Worm (Caenorhabditis elegans): ENCODE data around the gene Y39B6A.41.
"Not testable (repeated sequence)": the region's sequence is repeated elsewhere in the genome, so short reads cannot be mapped to it uniquely, and the experiment has no call there.

Gene Y39B6A.41

DNA sequence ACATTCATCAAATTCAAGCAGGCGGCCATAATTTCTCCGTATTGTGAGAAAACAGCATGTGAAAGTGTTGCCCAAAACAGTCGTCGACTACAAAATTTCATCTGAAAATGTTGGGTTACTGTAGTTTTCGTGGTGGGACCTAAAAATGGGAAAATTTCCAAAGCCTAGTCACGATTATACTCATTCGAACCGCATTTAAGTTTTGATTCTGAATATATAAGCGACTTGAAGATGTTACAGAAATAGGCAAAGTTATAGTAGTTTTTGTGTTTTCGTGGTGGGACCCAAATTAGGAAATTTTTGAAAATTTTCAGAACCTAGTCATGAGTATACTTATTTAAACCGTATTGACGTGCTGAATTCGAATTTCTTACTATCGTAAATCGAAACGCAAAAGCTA is at the start of gene Y39B6A.41:
Gene Y39B6A.41, minus strand, starts transcription at position 101 of the 400 bp plus-strand sequence.
- no peak for TF ChIP-seq unc-62 (GFP tag; optimal IDR thresholded peaks at IDR 0.05)

DNA sequence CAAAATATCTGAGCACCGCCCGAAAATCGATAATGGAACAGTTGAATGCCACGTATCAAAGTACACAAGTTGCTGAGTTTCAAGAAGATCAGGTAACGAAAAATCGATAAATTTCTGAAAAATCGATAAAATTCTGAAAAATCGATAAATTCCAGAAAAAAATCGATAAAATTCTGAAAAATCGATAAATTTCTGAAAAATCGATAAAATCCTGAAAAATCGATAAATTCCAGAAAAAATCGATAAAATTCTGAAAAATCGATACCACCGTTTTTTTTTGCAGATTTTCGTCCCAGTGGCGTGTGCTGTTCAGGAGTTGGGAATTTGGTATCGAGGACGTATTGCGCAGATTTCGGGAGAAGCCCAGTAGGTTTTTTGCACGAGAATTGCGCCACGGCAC is 49.6 kb upstream of the Y39B6A.41 start:
- TF ChIP-seq unc-62 (GFP tag; optimal IDR thresholded peaks at IDR 0.05) = no peak

DNA sequence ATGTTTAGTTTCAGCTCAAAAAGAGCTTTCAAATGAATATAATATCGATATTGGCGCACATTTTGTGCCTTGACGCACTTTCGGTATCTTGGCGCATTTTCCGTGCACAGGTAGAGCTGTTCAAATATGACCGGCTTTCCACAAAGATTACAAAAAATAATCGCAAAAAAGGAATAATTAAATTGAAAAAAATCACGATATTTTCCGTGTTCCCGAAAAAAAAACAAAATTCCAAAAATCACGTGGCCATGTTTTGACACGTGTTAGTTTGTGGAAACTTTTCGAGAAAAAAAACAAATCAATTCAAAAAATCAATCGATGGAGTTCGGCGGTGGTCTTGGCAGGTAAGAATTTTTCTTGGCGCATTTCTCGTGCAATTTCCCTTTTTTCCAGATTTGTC is 48.4 kb upstream of the Y39B6A.41 start, which contains the start of gene Y39B6A.25:
Gene Y39B6A.25, plus strand, starts transcription at position 301 of the 400 bp plus-strand sequence.
- TF ChIP-seq unc-62 (GFP tag; optimal IDR thresholded peaks at IDR 0.05) = no peak

DNA sequence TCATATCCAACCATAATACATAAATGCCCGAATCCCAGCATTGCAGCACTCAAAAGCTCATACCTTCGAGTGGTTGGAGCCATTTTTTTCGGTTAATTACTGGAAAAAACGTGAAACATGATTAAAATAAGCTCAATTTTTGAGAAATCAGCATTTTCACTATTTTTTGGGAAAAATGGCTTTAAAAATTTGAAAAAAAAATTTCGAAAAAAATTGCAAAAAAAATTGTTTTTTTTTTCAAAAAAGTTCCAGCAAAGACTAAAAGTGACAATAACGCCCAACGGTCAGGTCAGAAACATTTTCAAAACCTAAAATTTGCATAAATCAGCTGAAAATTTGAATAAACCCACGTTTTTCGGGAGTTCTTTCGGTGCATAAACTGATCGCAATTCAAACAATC is 46.9 kb upstream of the Y39B6A.41 start, which contains the start of gene Y39B6A.29:
Gene Y39B6A.29, minus strand, starts transcription at position 101 of the 400 bp plus-strand sequence.
- no peak for TF ChIP-seq unc-62 (GFP tag; optimal IDR thresholded peaks at IDR 0.05)

DNA sequence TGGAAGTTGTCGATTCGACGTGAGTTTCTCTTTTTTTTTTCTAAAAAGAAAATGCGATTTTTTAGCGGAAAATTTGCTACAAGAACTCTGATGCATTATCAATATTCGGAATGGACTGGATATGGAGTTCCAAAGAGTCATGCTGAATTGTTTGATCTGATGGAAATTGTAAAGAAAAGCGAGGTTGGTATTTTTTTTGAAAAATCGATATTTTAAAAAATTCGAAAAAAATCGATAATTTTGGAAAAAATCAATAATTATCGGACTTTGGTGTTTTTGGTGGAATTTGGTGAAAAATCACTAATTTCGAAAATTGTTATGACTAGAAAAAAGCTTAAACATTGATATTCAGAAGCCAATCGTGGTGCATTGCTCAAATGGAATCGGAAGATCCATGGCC is 41.5 kb upstream of the Y39B6A.41 start:
- TF ChIP-seq unc-62 (GFP tag; optimal IDR thresholded peaks at IDR 0.05) = no peak

DNA sequence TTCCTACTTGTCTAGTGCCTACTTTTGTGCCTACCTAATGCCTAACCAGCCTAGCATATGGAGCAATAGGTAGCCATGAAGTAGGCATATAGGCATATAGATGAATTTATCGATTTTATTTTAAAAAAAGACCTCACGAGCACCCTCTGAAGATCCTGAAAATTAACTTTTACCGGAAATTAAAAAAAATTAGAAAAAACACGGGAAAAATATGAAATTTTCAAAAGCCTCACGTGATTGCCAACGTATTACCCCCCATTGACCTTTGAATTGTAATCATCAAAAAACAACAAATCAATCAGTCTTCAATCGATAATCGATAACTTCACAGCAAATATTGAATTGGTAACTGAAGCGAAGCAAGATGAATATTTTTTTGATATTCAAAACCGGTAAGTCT is 36.5 kb upstream of the Y39B6A.41 start, which contains the start of gene Y39B6A.30:
Gene Y39B6A.30, plus strand, starts transcription at position 301 of the 400 bp plus-strand sequence.
- TF ChIP-seq unc-62 (GFP tag; optimal IDR thresholded peaks at IDR 0.05) = not testable (repeated sequence)

DNA sequence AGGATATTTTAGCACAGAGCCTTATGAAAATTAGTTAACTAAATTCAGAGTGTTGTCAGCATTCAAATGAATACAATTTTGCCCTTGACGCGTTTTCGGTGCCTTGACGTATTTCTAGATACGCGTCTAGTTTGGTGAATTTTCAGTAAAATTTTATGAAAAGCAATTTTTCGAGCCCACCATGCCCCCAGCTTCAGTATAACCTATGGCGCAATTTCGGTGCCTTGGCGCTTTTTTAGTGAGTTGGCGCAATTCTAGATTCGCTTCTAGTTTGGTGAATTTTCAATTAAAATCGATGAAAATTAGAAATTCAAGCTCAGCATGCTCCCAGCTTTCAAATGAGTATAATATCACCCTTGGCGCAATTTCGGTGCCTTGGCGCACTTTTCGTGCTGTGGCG is 35.4 kb upstream of the Y39B6A.41 start:
- no peak for TF ChIP-seq unc-62 (GFP tag; optimal IDR thresholded peaks at IDR 0.05)

DNA sequence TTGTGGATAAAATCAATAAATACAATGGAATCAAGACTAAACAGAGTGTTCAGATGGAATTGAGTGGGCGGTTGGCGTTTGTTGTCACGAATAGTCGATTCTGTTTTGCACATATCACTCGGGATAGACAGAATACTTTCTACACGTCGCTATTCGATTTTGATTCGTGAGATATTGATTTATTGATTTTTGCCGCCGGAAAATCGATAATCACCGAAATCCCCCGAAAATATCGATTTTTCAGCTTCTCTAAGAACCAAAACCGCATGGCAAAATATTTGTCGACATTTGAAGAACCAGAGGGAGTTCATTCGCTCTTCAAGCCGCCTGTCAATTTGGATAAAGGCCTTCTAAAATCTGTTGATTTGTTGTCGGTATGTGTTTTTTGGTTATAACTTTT is 32.6 kb upstream of the Y39B6A.41 start:
- no peak for TF ChIP-seq unc-62 (GFP tag; optimal IDR thresholded peaks at IDR 0.05)

DNA sequence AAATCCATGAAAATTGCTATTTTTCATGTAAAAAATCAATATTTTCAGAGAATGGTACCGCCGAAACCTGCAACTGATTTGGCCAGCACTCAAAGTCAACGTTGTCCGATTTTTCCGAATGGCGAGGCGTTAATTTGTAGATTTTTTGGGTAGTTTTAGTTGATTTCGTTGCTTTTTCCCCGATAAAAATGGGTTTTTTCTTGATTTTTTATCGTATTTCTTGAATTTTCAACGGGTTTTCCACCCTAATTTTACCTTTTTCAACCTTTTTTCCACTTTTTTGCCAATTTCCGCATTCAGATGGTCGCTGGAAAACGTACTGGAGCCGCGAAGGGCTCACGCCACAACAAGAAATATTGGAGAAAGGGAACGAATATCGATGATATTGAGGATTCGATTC is 23.9 kb upstream of the Y39B6A.41 start, which contains the start of gene Y39B6A.33:
Gene Y39B6A.33, plus strand, starts transcription at position 301 of the 400 bp plus-strand sequence.
- no peak for TF ChIP-seq unc-62 (GFP tag; optimal IDR thresholded peaks at IDR 0.05)

DNA sequence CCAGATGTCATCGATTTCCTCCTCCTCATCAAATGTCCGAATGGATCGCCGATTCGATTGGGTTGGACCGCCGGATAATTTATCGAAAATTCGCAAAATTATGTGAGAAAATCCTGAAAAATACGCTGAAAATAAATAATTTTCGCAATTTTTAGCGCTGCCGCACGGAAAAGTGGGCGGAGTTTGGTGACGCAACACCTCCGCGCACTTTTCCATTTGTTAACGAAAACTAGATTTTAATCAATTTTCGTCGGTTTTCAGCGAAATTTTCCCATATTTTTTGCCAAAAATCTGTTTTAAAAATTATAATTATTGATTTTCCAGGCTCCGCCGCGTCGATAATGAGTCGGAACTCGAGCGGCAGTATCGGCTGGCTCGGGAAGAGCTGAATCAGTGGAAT is 23.2 kb upstream of the Y39B6A.41 start, which contains the start of gene Y39B6A.34:
Gene Y39B6A.34, plus strand, starts transcription at position 3 of the 400 bp plus-strand sequence.
- no peak for TF ChIP-seq unc-62 (GFP tag; optimal IDR thresholded peaks at IDR 0.05)

DNA sequence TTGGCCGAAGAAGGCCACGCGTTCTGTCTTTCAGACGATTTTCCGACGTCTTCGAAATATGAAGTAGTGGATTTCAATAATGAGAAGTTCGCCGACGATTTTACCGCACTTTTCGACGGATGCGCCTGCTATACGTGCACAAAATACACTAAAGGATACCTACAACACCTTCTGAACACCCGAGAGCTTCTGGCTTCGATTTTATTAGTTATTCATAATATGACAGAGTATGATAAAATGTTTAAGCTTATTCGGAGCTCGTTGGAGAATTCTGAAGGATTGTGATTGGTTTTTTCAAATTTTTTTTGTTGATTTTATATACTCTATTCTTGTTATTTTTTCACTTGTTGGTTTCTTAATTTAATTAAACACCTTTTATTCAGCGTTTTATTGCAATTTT is 22.8 kb upstream of the Y39B6A.41 start:
- no peak for TF ChIP-seq unc-62 (GFP tag; optimal IDR thresholded peaks at IDR 0.05)

DNA sequence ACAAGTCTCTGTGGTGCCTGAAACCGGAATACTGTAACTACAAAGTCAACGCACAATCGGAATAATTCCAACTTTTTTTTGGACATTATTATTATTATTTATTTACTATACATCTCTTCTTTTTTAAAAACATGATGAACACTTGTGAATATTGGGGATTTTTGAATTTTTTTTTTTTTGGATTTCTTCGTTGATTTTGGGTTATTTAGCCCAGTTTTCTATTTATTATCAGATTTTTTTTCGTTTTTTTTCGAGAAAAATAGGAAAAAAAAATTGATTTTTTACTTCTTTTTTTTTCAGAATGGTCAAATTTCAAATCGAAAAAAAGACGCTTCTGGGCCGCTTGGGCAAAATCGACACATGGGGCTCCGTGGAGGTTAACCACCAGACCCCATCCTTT is 20.3 kb upstream of the Y39B6A.41 start, which contains the start of gene tgt-2:
Gene tgt-2, plus strand, starts transcription at position 301 of the 400 bp plus-strand sequence.
- TF ChIP-seq unc-62 (GFP tag; optimal IDR thresholded peaks at IDR 0.05) = no peak

DNA sequence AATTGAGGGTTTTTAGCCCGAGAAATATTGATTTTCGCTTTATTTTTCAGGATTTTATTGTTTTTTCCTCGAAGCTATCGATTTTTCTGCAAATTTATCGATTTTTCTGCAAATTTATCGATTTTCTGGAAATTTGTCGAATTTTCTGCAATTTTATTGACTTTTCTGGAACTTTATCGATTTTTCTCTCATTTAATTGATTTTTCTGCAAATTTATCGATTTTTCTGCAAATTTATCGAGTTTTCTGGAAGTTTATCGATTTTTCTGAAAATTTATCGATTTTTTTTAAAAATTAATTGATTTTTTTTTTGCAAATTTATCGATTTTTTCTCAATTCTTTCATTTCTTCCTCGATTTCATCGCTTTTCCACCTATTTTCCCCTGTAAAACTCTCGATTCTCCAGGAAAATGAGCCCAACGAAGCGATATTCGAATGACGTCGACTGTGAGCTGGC is 15.8 kb upstream of the Y39B6A.41 start, which contains the start of gene gtf-2F2:
Gene gtf-2F2, plus strand, starts transcription at position 406 of the 456 bp plus-strand sequence.
- no peak for TF ChIP-seq unc-62 (GFP tag; optimal IDR thresholded peaks at IDR 0.05)

DNA sequence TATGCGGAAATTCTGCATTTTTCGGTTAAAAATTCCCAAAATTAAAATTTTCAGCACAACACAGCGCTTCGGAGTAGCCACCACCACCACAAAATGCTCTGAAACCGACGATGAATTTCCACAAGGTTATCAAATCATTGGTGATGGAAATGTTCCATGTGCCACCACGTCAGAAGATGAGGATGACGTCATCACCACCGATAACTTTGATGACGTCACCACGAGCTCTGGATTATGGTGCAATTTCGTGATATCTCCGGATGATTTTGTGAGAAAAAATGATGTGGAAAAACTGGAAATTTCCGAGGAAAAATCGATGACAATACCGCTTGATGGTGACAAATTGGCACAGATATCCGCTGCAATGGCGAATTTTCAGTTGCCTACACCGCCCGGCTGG is 15.2 kb upstream of the Y39B6A.41 start:
- TF ChIP-seq unc-62 (GFP tag; optimal IDR thresholded peaks at IDR 0.05) = no peak

DNA sequence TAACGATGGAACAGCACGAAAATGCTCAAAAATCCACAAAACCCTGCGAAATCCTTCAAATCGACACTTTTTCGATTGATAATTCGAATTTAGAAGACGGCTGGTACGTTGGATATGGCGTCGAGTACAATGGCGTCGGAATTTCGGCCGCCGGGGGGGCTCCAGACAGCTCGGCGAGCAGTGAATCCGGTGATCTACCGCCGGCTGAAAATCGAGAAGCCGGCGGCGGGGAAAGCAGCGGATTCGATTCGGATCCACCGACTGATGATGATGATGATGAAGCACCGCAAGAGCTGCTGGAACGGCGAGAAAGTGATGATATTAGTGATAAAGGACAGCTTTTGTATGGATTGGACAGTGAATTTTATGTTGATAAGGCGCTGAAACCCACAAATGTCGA is 13.2 kb upstream of the Y39B6A.41 start:
- TF ChIP-seq unc-62 (GFP tag; optimal IDR thresholded peaks at IDR 0.05) = no peak

DNA sequence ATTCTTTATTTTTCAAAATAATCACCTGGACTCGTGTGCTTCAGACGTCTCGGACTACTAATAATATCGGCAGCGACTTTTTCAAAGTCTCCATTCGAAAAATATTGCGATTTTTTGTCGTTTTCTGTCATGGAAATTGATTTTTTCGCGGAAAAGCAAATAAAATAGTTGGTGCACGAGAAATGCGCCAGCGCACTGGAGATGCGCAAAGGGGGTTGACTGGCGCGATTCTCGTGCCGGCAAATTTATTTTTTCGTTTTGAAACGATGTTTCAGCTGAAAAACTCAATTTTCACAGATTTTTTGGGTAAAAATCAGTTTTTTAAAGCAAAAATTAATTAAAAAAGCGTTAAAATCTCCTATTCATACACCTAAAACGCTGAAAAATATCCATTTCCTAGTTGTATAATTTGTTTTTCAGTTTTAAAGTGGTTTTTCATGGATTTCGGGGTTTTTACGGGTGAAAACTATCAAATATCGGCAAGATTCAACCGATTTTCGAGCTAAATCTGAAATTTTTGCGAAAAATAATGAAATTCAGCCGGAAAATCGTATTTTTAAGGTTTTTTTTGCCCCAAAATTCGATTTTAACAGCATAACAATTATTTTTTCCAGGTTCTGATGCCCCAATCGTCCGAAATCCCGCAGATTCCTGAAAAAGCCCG is 12.6 kb upstream of the Y39B6A.41 start, which contains the start of the genes reps-1 and Y39B6A.37:
Gene reps-1, minus strand, starts transcription at position 263 of the 664 bp plus-strand sequence.
Gene Y39B6A.37, plus strand, starts transcription at position 614 of the 664 bp plus-strand sequence.
- TF ChIP-seq unc-62 (GFP tag; optimal IDR thresholded peaks at IDR 0.05) = no peak

DNA sequence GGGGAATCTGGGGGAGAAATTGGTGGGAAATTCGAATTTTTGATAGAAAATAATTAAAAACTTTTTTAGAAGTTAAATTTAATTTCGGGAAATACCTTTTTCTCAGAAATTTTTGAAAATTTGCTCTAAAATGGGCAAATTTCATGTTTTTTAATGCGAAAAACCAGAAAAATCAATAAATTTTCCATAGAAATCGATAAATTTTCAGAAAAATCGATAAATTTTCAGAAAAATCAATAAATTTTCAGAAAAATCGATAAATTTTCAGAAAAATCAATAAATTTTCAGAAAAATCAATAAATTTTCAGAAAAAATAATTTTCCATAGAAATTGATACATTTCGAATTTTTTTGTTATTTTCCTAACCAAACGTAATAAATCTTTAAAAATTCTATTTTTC is 8.3 kb upstream of the Y39B6A.41 start:
- TF ChIP-seq unc-62 (GFP tag; optimal IDR thresholded peaks at IDR 0.05) = no peak
